Fruit fly (Drosophila melanogaster) Kc167 (cell line): ENCODE results near the gene CG32651.

Experiments
- Myc ChIP-seq: fragments of >200 bp; optimal IDR thresholded peaks from 2 replicates; lab custom pipeline; 2017; ENCODE audit warnings: missing external identifiers
- Sin3A ChIP-seq: fragments of >200 bp; optimal IDR thresholded peaks from 2 replicates; lab custom pipeline; 2018; ENCODE audit warnings: missing external identifiers
- h ChIP-seq: fragments of >200 bp; optimal IDR thresholded peaks from 3 replicates; lab custom pipeline; 2018; ENCODE audit warnings: missing external identifiers
- insv ChIP-seq: fragments of >200 bp; optimal IDR thresholded peaks from 3 replicates; lab custom pipeline; 2018; ENCODE audit warnings: missing external identifiers
- psq ChIP-seq: fragments of >200 bp; optimal IDR thresholded peaks from 2 replicates; lab custom pipeline; 2017; ENCODE audit warnings: missing external identifiers
- ttk ChIP-seq: sonication (Bioruptor generic); optimal IDR thresholded peaks from 2 replicates; lab custom pipeline; 2017; ENCODE audit warnings: missing external identifiers

The CG32651 gene

dm6 chrX:12386255-12386654 is 22.0 kb downstream of the CG32651 start:
- TF ChIP-seq Sin3A (lab: Kevin White, UChicago) = no peak
- TF ChIP-seq ttk (lab: Kevin White, UChicago) = no peak
- TF ChIP-seq Myc = no peak
- no peak for TF ChIP-seq insv (lab: Kevin White, UChicago)
- TF ChIP-seq psq = no peak
- TF ChIP-seq h (lab: Kevin White, UChicago) = no peak

dm6 chrX:12377655-12378054 is 30.6 kb downstream of the CG32651 start, which contains the start of gene Ir11a:
Gene Ir11a, minus strand, starts transcription at chrX:12377755.
- no peak for TF ChIP-seq Sin3A (lab: Kevin White, UChicago)
- TF ChIP-seq h (lab: Kevin White, UChicago) = no peak
- TF ChIP-seq Myc = no peak
- TF ChIP-seq insv (lab: Kevin White, UChicago) = no peak

dm6 chrX:12372818-12373217 is 35.5 kb downstream of the CG32651 start, which contains the start of gene CG2577:
Gene CG2577, plus strand, starts transcription at chrX:12373118.
- TF ChIP-seq h (lab: Kevin White, UChicago) = no peak
- no peak for TF ChIP-seq insv (lab: Kevin White, UChicago)
- TF ChIP-seq ttk (lab: Kevin White, UChicago) = no peak
- TF ChIP-seq psq = no peak

dm6 chrX:12356093-12356492 is 52.2 kb downstream of the CG32651 start:
- TF ChIP-seq Sin3A (lab: Kevin White, UChicago) (no peak), Myc (no peak), ttk (lab: Kevin White, UChicago) (no peak), insv (lab: Kevin White, UChicago) (no peak), psq (no peak), h (lab: Kevin White, UChicago) (no peak)
